Fruit fly (Drosophila melanogaster): ENCODE results near the gene LysX.

The LysX gene

DNA sequence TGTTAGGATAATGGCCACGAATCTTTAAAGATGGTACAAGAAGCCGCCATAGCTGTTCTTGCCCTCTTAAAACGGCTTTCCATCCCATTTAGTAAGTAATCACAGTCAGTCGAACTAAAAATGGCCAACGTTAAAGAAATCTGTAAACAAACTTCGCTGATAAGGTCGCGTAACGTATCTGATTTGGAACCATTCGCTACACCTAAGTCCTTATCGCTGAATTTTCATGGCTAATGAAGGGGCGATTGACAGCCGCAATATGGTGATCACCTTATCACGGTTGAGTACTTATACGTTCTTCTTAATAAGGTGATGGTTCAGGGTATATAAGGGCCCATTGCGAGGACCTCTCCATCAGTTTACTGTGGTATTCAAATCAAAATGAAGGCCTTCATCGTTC is 17.5 kb upstream of the LysX start, which contains the start of gene LysE:
TSS of gene LysE (plus strand) at position 257 of the 400 bp plus-strand sequence.
- no peak for TF ChIP-seq CG1602 (GFP tag; optimal IDR thresholded peaks at IDR 0.05)
- TF ChIP-seq CG5245 (GFP tag; optimal IDR thresholded peaks at IDR 0.05): no peak
- TF ChIP-seq bcd (GFP tag; optimal IDR thresholded peaks at IDR 0.05): no peak
- no peak for TF ChIP-seq Dll (GFP tag; IDR thresholded peaks at IDR 0.05; ENCODE audit: partially characterized antibody)
- no peak for TF ChIP-seq Side (GFP tag; optimal IDR thresholded peaks at IDR 0.05)
- no peak for TF ChIP-seq Fer1 (GFP tag; optimal IDR thresholded peaks at IDR 0.05)
- peak; percentile 62 for TF ChIP-seq exex (tag; optimal IDR thresholded peaks at IDR 0.05)
- no peak for TF ChIP-seq Dek (tag; optimal IDR thresholded peaks at IDR 0.05)
- TF ChIP-seq CG18599 (GFP tag; optimal IDR thresholded peaks at IDR 0.05): peak; percentile 21
- peak; percentile 45 for TF ChIP-seq Hey (tag; optimal IDR thresholded peaks at IDR 0.05)
- TF ChIP-seq CG11247 (GFP tag; IDR thresholded peaks at IDR 0.05): no peak
- TF ChIP-seq hb (GFP tag; IDR thresholded peaks at IDR 0.05; ENCODE audit: partially characterized antibody): no peak
- TF ChIP-seq CG9876 (GFP tag; optimal IDR thresholded peaks at IDR 0.05): no peak
- no peak for TF ChIP-seq CG8290 (GFP tag; optimal IDR thresholded peaks at IDR 0.05)
- TF ChIP-seq CG8290 (tag; optimal IDR thresholded peaks at IDR 0.05): no peak
- TF ChIP-seq pfk (GFP tag; optimal IDR thresholded peaks at IDR 0.05): no peak
- TF ChIP-seq CG12155 (GFP tag; optimal IDR thresholded peaks at IDR 0.05): no peak
- TF ChIP-seq CG5180 (GFP tag; optimal IDR thresholded peaks at IDR 0.05): no peak
- no peak for TF ChIP-seq ind (GFP tag; optimal IDR thresholded peaks at IDR 0.05)
- no peak for TF ChIP-seq phol (tag; optimal IDR thresholded peaks at IDR 0.05)
- peak; percentile 42 for TF ChIP-seq grn (GFP tag; optimal IDR thresholded peaks at IDR 0.05)
- no peak for TF ChIP-seq mirr (GFP tag; optimal IDR thresholded peaks at IDR 0.05)
- peak; percentile 8 for TF ChIP-seq sug (tag; optimal IDR thresholded peaks at IDR 0.05)
- no peak for TF ChIP-seq ap (GFP tag; IDR thresholded peaks at IDR 0.05)
- TF ChIP-seq en (GFP tag; optimal IDR thresholded peaks at IDR 0.05): no peak
- TF ChIP-seq org-1 (GFP tag; optimal IDR thresholded peaks at IDR 0.05): no peak

- TF ChIP-seq CG34224 (GFP tag; IDR thresholded peaks at IDR 0.05; ENCODE audit: partially characterized antibody) (no peak), abd-A (tag; optimal IDR thresholded peaks at IDR 0.05) (peak; percentile 3), Trl (optimal IDR thresholded peaks at IDR 0.05) (no peak), Trl (GFP tag; optimal IDR thresholded peaks at IDR 0.05) (no peak), vvl (GFP tag; IDR thresholded peaks at IDR 0.05) (peak; percentile 67; the same call in 1 of the 2 replicates), CG17186 (GFP tag; optimal IDR thresholded peaks at IDR 0.05) (no peak), CG15269 (tag; optimal IDR thresholded peaks at IDR 0.05) (no peak), Blimp-1 (GFP tag; optimal IDR thresholded peaks at IDR 0.05) (peak; percentile 93), Nf-YB (GFP tag; optimal IDR thresholded peaks at IDR 0.05) (no peak), Deaf1 (tag; optimal IDR thresholded peaks at IDR 0.05) (no peak), Poxn (GFP tag; IDR thresholded peaks at IDR 0.05) (no peak), Asciz (GFP tag; optimal IDR thresholded peaks at IDR 0.05) (no peak)
Measured at dm6 chr3L:1212113-1212512, 17.0 kb upstream of the LysX start.

dm6 chr3L:1211096-1211495 is 16.0 kb upstream of the LysX start, which contains the start of gene LysD:
LysD (minus strand) TSS chr3L:1211196.
- no peak for TF ChIP-seq Meics (GFP tag; optimal IDR thresholded peaks at IDR 0.05)
- TF ChIP-seq exex (tag; optimal IDR thresholded peaks at IDR 0.05): peak; percentile 1
- no peak for TF ChIP-seq insv (GFP tag; optimal IDR thresholded peaks at IDR 0.05)
